Fruit fly (Drosophila melanogaster): ENCODE measurements around the gene kug.

DNA sequence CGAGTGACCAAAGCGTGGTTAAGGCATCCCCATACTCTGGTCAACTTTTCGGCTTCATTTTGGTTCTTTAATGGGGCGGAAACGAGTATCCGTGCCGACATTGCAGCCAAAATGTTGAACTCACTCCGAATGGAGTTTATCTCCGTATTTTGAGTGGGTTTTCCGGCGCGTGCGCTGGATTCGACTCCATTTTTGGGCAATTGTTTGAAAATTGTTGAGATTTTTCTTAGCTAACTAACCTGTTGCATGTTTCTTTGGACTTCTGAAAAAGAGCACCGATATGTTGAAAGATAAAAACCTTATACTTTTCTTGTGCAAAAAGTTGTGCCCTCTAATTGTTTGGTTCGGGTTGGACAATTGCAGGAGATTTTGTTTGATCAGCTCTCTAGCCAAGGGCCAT lies 31.5 kb downstream of the kug start:
- TF ChIP-seq psq (GFP tag; optimal IDR thresholded peaks at IDR 0.05) (no peak), OdsH (GFP tag; optimal IDR thresholded peaks at IDR 0.05) (no peak), CrebA (GFP tag; optimal IDR thresholded peaks at IDR 0.05; ENCODE audit: borderline replicate concordance) (no peak), sv (GFP tag; optimal IDR thresholded peaks at IDR 0.05) (no peak), lola (GFP tag; optimal IDR thresholded peaks at IDR 0.05) (no peak), foxo (GFP tag; optimal IDR thresholded peaks at IDR 0.05) (no peak), pan (optimal IDR thresholded peaks at IDR 0.05) (no peak), tai (GFP tag; optimal IDR thresholded peaks at IDR 0.05) (no peak), N (GFP tag; optimal IDR thresholded peaks at IDR 0.05) (no peak), Jra (GFP tag; optimal IDR thresholded peaks at IDR 0.05) (no peak), h (GFP tag; optimal IDR thresholded peaks at IDR 0.05) (no peak)
